Worm (Caenorhabditis elegans) whole organism, midembryonic: Measurements from ENCODE around the gene hrde-2.

Source experiments
- T22C8.4 ChIP-seq: fragments of 200-800 bp; sonication (Bioruptor generic); IDR thresholded peaks from 2 replicates; pipeline ENCODE4 v1.3.6; 2022; ENCODE audit warnings: missing genetic modification characterization, missing compliant biosample characterization
- cog-1 ChIP-seq: sonication (generic microtip); optimal IDR thresholded peaks from 2 replicates; lab custom pipeline; 2016; ENCODE audit warnings: missing genetic modification characterization, missing compliant biosample characterization
- flt-1 ChIP-seq: fragments of 200-800 bp; sonication (Bioruptor generic); IDR thresholded peaks from 2 replicates; pipeline ENCODE4 v1.3.6; 2022; ENCODE audit warnings: missing genetic modification characterization, missing compliant biosample characterization
- klf-2 ChIP-seq: fragments of 200-800 bp; sonication (Bioruptor generic); conservative IDR thresholded peaks from 2 replicates; pipeline ENCODE4 v1.3.6; 2022; ENCODE audit warnings: missing genetic modification reagents, missing genetic modification characterization, missing compliant biosample characterization
- med-1 ChIP-seq: sonication (generic microtip); optimal IDR thresholded peaks from 2 replicates; lab custom pipeline; 2017; ENCODE audit warnings: missing genetic modification characterization, mild to moderate bottlenecking, missing compliant biosample characterization, antibody characterized with exemption, missing genetic modification reagents; ENCODE audit not compliant: insufficient read depth
- ref-1 ChIP-seq: fragments of 200-800 bp; sonication (Bioruptor generic); conservative IDR thresholded peaks from 2 replicates; pipeline ENCODE4 v1.3.6; 2022; ENCODE audit warnings: missing genetic modification reagents, missing genetic modification characterization, missing compliant biosample characterization
- tab-1 ChIP-seq: fragments of 200-800 bp; sonication (Bioruptor generic); IDR thresholded peaks from 2 replicates; pipeline ENCODE4 v1.3.6; 2022; ENCODE audit warnings: missing genetic modification characterization, missing compliant biosample characterization
- ztf-23 ChIP-seq: fragments of 200-800 bp; sonication (Bioruptor generic); IDR thresholded peaks from 2 replicates; pipeline ENCODE4 v1.3.6; 2022; ENCODE audit warnings: missing genetic modification reagents, missing genetic modification characterization, missing compliant biosample characterization
- ztf-29 ChIP-seq: fragments of 200-800 bp; sonication (Bioruptor generic); IDR thresholded peaks from 2 replicates; pipeline ENCODE4 v1.3.6; 2022; ENCODE audit warnings: missing genetic modification reagents, missing genetic modification characterization, missing compliant biosample characterization

Gene hrde-2

DNA sequence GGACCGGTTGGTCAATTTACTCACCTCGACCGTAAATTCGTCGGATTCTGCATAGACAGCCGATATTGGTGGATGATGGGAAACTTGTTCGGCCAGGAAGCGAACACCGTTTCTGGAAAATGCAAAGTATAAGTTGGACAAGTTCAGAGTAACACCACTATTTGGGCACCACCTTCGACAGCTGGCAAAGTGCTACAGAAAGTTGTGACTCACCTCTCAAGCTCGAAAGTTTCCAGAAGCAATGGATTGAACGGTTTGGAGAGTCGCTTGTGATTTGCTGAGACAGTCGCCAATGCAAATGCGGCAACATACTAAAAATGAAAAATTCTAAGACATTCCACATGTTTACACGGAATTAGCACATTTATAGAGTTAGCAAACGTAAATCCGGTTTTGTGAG is 8.4 kb downstream of the hrde-2 start:
- TF ChIP-seq ztf-29 (GFP tag; lab: Robert Waterston, UW) = no peak
- TF ChIP-seq med-1 (GFP tag; lab: Kevin White, UChicago) = no peak
- TF ChIP-seq tab-1 (GFP tag; lab: Robert Waterston, UW) = no peak
- TF ChIP-seq flt-1 (GFP tag; lab: Robert Waterston, UW) = no peak
- TF ChIP-seq ref-1 (GFP tag; lab: Robert Waterston, UW) = no peak
- no peak for TF ChIP-seq T22C8.4 (GFP tag; lab: Robert Waterston, UW)
- TF ChIP-seq ztf-23 (GFP tag; lab: Robert Waterston, UW) = no peak
- no peak for TF ChIP-seq cog-1 (tag; lab: Kevin White, UChicago)
- TF ChIP-seq klf-2 (GFP tag; lab: Robert Waterston, UW) = no peak

DNA sequence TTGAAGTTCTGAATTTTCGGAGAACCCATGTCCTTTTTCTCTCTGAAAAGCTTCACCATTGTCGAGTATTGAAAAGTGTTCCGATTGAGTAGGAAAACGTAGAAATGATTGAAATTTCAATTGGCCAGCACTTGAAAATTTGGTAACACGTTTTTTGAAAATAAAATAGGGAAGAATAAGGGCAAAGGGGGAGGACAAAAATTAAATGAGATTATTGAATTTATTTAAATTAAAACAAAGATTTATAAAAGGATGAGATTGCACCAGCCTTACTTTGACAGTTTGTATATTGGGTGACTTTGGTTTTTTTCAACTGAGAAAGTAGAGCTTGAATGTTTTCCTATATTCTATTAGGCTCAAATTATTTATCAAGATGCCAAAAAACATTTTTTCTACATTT is 9.3 kb downstream of the hrde-2 start, which contains the start of gene obr-2:
obr-2 (minus strand) TSS at position 101 of the 400 bp plus-strand sequence.
- TF ChIP-seq T22C8.4 (GFP tag; lab: Robert Waterston, UW) (no peak), ztf-29 (GFP tag; lab: Robert Waterston, UW) (no peak)

DNA sequence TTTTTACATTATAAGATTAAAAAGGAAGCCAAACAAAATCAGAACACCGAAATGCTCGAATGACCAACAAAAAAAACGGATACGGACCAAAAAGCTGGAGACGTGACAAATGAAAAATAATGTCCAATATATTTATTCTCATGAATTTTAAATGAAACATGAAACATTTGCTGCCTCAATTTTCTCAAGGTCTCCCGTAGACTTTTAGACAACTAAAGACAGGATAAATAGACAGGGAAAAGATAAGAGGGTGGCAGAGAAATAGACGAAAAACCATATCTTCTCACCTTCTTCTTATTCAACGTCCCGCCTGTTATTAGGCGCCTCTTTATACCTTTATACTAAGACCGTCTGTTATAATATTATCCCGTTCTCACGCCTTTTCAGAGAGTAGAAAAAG is 10.9 kb downstream of the hrde-2 start:
- TF ChIP-seq ztf-29 (GFP tag; lab: Robert Waterston, UW) (no peak), tab-1 (GFP tag; lab: Robert Waterston, UW) (no peak), ref-1 (GFP tag; lab: Robert Waterston, UW) (no peak), ztf-23 (GFP tag; lab: Robert Waterston, UW) (no peak), flt-1 (GFP tag; lab: Robert Waterston, UW) (no peak), klf-2 (GFP tag; lab: Robert Waterston, UW) (no peak), T22C8.4 (GFP tag; lab: Robert Waterston, UW) (no peak), med-1 (GFP tag; lab: Kevin White, UChicago) (no peak), cog-1 (tag; lab: Kevin White, UChicago) (no peak)

DNA sequence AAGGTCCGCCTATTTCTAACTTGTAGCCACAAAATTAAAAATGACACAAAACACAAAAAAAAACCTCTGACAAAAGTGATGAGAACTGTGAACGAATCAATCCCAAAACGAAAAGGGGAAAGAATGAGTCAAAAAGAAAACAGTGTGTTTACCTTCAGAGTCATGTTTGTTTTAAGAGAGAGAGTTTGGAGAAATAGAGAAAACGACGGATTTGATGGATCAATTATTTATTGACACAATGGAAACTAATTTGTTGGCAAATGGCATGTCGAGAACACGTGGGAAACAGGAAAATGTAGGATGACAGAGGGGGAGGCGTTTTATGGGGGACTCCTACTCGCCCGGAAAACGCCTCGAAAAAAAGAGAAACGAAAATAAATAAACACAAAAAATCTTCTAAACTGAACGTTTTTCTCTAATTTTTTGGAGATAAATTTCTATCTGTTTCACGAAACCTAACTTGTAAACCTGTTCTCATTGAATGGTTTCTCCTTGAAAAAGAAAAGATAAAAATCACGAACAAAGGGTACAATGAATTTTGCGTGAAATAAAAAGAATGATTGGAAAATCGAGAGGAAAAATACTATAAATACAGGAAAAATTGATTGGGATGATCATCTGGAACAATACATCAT is 12.0 kb downstream of the hrde-2 start:
- TF ChIP-seq ref-1 (GFP tag; lab: Robert Waterston, UW) = no peak
- no peak for TF ChIP-seq med-1 (GFP tag; lab: Kevin White, UChicago)
- no peak for TF ChIP-seq ztf-23 (GFP tag; lab: Robert Waterston, UW)
- TF ChIP-seq klf-2 (GFP tag; lab: Robert Waterston, UW) = no peak
- no peak for TF ChIP-seq T22C8.4 (GFP tag; lab: Robert Waterston, UW)
- TF ChIP-seq flt-1 (GFP tag; lab: Robert Waterston, UW) = no peak
- no peak for TF ChIP-seq tab-1 (GFP tag; lab: Robert Waterston, UW)
- TF ChIP-seq cog-1 (tag; lab: Kevin White, UChicago) = no peak
- no peak for TF ChIP-seq ztf-29 (GFP tag; lab: Robert Waterston, UW)

DNA sequence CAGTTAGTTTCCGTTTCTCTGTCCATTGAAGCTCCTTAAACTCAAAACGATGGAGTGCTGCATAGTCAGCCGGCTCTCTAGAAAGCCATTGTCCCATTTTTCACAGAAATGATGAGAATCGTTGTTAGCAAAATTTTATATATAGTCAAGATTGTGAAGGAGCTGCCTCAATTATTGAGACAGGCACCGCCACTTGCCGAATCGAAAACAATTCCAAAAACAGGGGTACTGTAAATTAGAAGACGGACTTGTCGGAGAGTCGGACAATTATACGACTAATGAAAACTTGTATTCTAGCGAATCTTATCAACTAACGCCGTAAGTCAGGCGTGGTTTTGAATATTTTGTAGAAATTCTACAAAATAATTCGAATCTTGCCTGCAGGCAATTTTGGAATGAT is 15.3 kb downstream of the hrde-2 start, which contains the start of gene F14H8.2:
F14H8.2 (minus strand) TSS at position 101 of the 400 bp plus-strand sequence.
- TF ChIP-seq klf-2 (GFP tag; lab: Robert Waterston, UW) (no peak), flt-1 (GFP tag; lab: Robert Waterston, UW) (no peak), ztf-23 (GFP tag; lab: Robert Waterston, UW) (no peak), ztf-29 (GFP tag; lab: Robert Waterston, UW) (no peak), tab-1 (GFP tag; lab: Robert Waterston, UW) (no peak), med-1 (GFP tag; lab: Kevin White, UChicago) (no peak), T22C8.4 (GFP tag; lab: Robert Waterston, UW) (no peak), cog-1 (tag; lab: Kevin White, UChicago) (no peak), ref-1 (GFP tag; lab: Robert Waterston, UW) (no peak)

DNA sequence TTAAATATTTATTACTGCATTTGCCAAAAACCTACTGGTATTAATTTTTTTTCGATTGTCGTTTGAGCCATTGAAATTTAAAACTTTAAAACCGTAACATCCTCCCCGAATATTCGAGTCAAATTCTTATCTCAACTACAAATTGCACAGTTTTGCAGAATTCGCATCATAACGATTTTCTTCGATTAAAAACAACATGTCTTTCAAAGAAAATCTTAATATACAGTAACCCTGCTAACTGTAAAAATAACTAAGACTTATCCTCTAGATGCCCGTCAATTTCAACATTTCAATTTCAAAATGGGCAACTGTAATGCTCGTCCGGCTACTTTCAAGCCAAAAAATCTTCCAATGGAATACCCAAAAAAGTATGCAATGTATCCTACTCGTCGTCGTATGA is 15.8 kb downstream of the hrde-2 start, which contains the start of gene F14H8.5:
F14H8.5 (plus strand) TSS at position 301 of the 400 bp plus-strand sequence.
- TF ChIP-seq ztf-23 (GFP tag; lab: Robert Waterston, UW) = no peak
- TF ChIP-seq T22C8.4 (GFP tag; lab: Robert Waterston, UW) = no peak
- TF ChIP-seq tab-1 (GFP tag; lab: Robert Waterston, UW) = no peak
- no peak for TF ChIP-seq ztf-29 (GFP tag; lab: Robert Waterston, UW)
- no peak for TF ChIP-seq klf-2 (GFP tag; lab: Robert Waterston, UW)
- TF ChIP-seq flt-1 (GFP tag; lab: Robert Waterston, UW) = no peak
- no peak for TF ChIP-seq ref-1 (GFP tag; lab: Robert Waterston, UW)
- no peak for TF ChIP-seq med-1 (GFP tag; lab: Kevin White, UChicago)
- no peak for TF ChIP-seq cog-1 (tag; lab: Kevin White, UChicago)

DNA sequence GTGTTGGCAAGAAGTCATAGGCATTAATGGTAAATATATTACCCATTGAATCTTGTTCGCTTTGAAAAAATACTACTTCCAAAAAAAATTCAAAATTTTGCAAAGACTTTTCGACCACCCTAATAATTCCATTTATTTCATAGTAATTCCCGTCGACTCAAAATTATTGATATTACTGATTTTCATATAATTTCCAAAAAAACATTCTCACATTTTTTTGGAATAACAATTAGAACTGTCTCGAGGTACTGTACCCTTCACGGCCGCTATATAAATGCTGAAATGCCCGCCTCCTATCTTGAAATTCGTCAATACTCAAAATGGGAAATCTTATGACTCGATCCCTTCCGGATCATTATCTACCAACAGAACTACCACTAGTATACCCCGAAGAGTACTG is 18.6 kb downstream of the hrde-2 start, which contains the start of gene F14H8.4:
F14H8.4 (plus strand) TSS at position 301 of the 400 bp plus-strand sequence.
- TF ChIP-seq tab-1 (GFP tag; lab: Robert Waterston, UW) (no peak), cog-1 (tag; lab: Kevin White, UChicago) (no peak), ztf-23 (GFP tag; lab: Robert Waterston, UW) (no peak), flt-1 (GFP tag; lab: Robert Waterston, UW) (no peak), ztf-29 (GFP tag; lab: Robert Waterston, UW) (no peak), ref-1 (GFP tag; lab: Robert Waterston, UW) (no peak), klf-2 (GFP tag; lab: Robert Waterston, UW) (no peak), T22C8.4 (GFP tag; lab: Robert Waterston, UW) (no peak), med-1 (GFP tag; lab: Kevin White, UChicago) (no peak)

DNA sequence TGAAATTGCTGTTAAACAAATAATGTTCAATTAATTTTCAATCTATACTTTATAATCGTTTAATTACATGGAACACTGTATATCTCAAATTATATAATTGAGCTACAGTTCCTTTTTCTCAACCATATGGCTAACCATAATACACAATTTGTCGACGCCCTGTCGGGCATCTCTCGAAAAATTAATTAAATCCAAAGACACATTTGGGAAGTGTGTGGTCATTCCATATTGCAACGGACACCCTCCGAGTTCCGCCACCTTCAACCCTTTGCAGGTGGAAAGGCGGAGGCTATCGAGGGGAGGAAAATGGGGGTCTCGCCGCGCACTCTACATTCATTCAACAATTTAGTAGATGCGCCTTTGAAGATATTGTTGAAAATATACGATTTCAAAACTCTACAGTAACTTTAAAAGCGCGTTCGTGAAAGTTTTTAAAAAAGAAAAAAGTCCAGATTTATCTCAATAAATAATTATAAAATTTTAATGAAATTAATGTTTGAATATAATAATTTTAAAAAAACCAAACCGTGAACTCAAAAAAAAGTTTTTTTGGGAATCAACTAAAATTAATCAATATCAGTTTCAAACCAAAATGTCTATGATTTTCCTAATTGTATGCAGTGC is 24.1 kb downstream of the hrde-2 start, which contains the start of gene F14H8.8:
F14H8.8 (plus strand) TSS at position 574 of the 624 bp plus-strand sequence.
- TF ChIP-seq cog-1 (tag; lab: Kevin White, UChicago) (no peak), ztf-23 (GFP tag; lab: Robert Waterston, UW) (no peak), ref-1 (GFP tag; lab: Robert Waterston, UW) (no peak), ztf-29 (GFP tag; lab: Robert Waterston, UW) (no peak), med-1 (GFP tag; lab: Kevin White, UChicago) (no peak), klf-2 (GFP tag; lab: Robert Waterston, UW) (no peak), flt-1 (GFP tag; lab: Robert Waterston, UW) (no peak)
